Worm (Caenorhabditis elegans): ENCODE measurements around the gene F40G9.15.
A peak's percentile ranks its signal among the peaks of the same experiment; 100 is the strongest.

F40G9.15 gene

ce11 chrIII:220368-220767 lies 38.2 kb downstream of the F40G9.15 start:
- peak; percentile 5 for TF ChIP-seq snu-23 (GFP tag; optimal IDR thresholded peaks at IDR 0.05)
- peak; percentile 43 for TF ChIP-seq fkh-8 (tag; optimal IDR thresholded peaks at IDR 0.05)
- peak in 1 of 3 experiments; percentile 32 for TF ChIP-seq ceh-82 (tag; optimal IDR thresholded peaks at IDR 0.05)
- TF ChIP-seq C04F5.9 (tag; optimal IDR thresholded peaks at IDR 0.05) = no peak
- TF ChIP-seq efl-1 (optimal IDR thresholded peaks at IDR 0.05) = peak; percentile 15 to 26
- no peak for TF ChIP-seq efl-1 (GFP tag; optimal IDR thresholded peaks at IDR 0.05 in 1 of 2)

DNA sequence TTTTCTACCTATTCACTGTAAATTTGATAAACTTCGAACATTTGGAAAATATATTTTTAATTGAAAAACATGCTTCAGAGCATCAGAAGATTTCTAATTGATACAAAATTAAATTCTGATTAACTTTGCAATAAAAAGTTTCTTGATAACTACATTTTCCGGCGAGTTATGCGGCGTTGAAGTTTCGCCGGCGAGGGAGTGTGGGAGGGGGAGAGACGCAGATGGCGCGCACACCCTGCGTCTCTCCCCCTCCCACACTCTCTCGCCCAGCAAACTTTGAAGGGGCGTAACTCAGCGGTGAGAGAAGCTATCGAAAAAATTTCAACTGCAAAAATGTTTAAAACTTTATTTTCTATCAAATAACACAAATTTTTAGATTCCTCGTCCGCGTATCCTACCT lies 40.3 kb downstream of the F40G9.15 start:
- TF ChIP-seq pax-3 (tag; optimal IDR thresholded peaks at IDR 0.05) (no peak), lin-15B (tag; optimal IDR thresholded peaks at IDR 0.05) (no peak), nhr-20 (tag; optimal IDR thresholded peaks at IDR 0.05) (no peak), dpl-1 (GFP tag; optimal IDR thresholded peaks at IDR 0.05) (no peak), jun-1 (tag; optimal IDR thresholded peaks at IDR 0.05) (no peak), unc-130 (tag; optimal IDR thresholded peaks at IDR 0.05) (no peak)

DNA sequence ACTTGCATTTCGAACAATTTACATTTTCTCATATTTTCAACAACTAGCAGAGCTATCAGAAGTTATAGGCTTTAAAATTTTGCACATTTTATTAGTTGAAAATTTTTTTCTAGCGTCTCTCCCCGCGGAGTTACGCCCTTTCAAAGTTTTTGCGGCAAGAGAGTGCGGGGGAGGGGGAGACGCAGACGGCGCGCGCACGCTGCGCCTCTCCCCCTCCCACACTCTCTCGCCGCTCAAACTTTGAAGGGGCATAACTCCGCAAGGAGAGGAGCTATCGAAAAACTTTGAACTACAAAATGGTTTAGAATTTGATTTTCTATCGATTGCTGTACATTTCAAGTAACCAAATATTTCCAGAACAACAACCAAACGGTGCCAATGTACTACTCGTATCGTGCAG lies 44.9 kb downstream of the F40G9.15 start:
- TF ChIP-seq C04F5.9 (tag; optimal IDR thresholded peaks at IDR 0.05) (no peak), mep-1 (tag; optimal IDR thresholded peaks at IDR 0.05) (no peak), tbx-2 (tag; optimal IDR thresholded peaks at IDR 0.05) (no peak), xbp-1 (tag; optimal IDR thresholded peaks at IDR 0.05) (no peak), mab-9 (GFP tag; IDR thresholded peaks at IDR 0.05) (no peak), snu-23 (GFP tag; optimal IDR thresholded peaks at IDR 0.05) (no peak), lsy-2 (tag; optimal IDR thresholded peaks at IDR 0.05) (no peak), C16A3.4 (tag; optimal IDR thresholded peaks at IDR 0.05) (no peak), ceh-8 (GFP tag; optimal IDR thresholded peaks at IDR 0.05) (no peak), nhr-19 (GFP tag; conservative IDR thresholded peaks at IDR 0.05) (no peak), zip-4 (GFP tag; optimal IDR thresholded peaks at IDR 0.05) (no peak)

DNA sequence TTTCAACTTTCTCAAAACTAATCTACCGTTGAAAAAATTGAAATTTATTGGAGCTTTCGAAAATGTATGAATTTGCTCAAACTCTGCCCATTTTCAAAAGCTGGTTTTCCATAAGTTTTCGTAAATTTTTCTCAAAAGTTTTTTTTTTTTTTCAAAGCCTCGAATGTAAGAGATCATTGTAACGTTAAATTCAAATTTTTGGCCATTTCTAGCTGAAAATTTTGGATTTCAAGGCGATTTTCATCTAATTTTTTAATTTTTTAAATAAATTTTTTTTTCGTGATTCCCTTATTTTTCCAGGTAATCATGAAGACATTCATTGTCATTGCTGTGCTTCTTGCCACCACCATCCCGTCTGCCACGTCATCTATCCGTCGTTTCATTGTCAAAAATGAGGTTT lies 47.9 kb downstream of the F40G9.15 start, which contains the start of gene hpo-38:
Gene hpo-38, plus strand, starts transcription at position 301 of the 400 bp plus-strand sequence.
- no peak for TF ChIP-seq ceh-63 (GFP tag; optimal IDR thresholded peaks at IDR 0.05)
- TF ChIP-seq irx-1 (tag; optimal IDR thresholded peaks at IDR 0.05) = no peak
- TF ChIP-seq alr-1 (tag; optimal IDR thresholded peaks at IDR 0.05; ENCODE audit: borderline replicate concordance) = no peak
- no peak for TF ChIP-seq lin-13 (GFP tag; optimal IDR thresholded peaks at IDR 0.05)
- no peak for TF ChIP-seq hlh-4 (tag; optimal IDR thresholded peaks at IDR 0.05)
- TF ChIP-seq ama-1 (optimal IDR thresholded peaks at IDR 0.05) = no peak
- TF ChIP-seq elt-3 (tag; optimal IDR thresholded peaks at IDR 0.05) = no peak
- TF ChIP-seq pax-3 (tag; optimal IDR thresholded peaks at IDR 0.05) = no peak
- no peak for TF ChIP-seq nhr-71 (tag; optimal IDR thresholded peaks at IDR 0.05)
